Worm (Caenorhabditis elegans) whole organism, L1 larva: Measurements from ENCODE around the gene tsct-1.

Experiments used
- aly-2 ChIP-seq: fragments of 150-350 bp; optimal IDR thresholded peaks from 2 replicates; lab custom pipeline; 2014; ENCODE audit warnings: missing biosample characterization, missing genetic modification characterization
- ama-1 ChIP-seq: fragments of 150-350 bp; optimal IDR thresholded peaks from 2 replicates; lab custom pipeline; 2014
- ceh-88 ChIP-seq: fragments of 200-800 bp; sonication (Bioruptor generic); IDR thresholded peaks from 2 replicates; pipeline ENCODE4 v1.3.6; 2022; ENCODE audit warnings: missing genetic modification characterization, missing compliant biosample characterization
- unc-130 ChIP-seq: fragments of 150-350 bp; optimal IDR thresholded peaks from 2 replicates; lab custom pipeline; 2017; ENCODE audit warnings: missing biosample characterization, missing genetic modification characterization, inconsistent platforms
- unc-62 ChIP-seq: fragments of 150-350 bp; optimal IDR thresholded peaks from 2 replicates; lab custom pipeline; 2014; ENCODE audit warnings: missing biosample characterization, missing genetic modification reagents, missing genetic modification characterization

ce11 chrX:12478465-12478864, 44.6 kb downstream of the tsct-1 start:
- TF ChIP-seq ama-1 (lab: Kevin White, UChicago) (no peak), unc-130 (tag; lab: Kevin White, UChicago) (no peak), aly-2 (no peak), ceh-88 (GFP tag; lab: Robert Waterston, UW) (no peak), unc-62 (GFP tag; lab: Kevin White, UChicago) (no peak)
